Fruit fly (Drosophila melanogaster) whole organism, embryonic: Measurements from ENCODE around the gene wisp.

ENCODE experiments used
- Aef1 ChIP-seq: fragments of 200-800 bp; sonication (Bioruptor generic); IDR thresholded peaks from 3 replicates; pipeline ENCODE4 v1.3.6; 2022; ENCODE audit warnings: missing biosample characterization, missing genetic modification characterization
- Atf6 ChIP-seq: fragments of 200-800 bp; sonication (Bioruptor generic); IDR thresholded peaks from 2 replicates; pipeline ENCODE4 v1.3.6; 2022; ENCODE audit warnings: missing biosample characterization, missing genetic modification characterization
- B-H1 ChIP-seq: fragments of 200-800 bp; sonication (Bioruptor generic); IDR thresholded peaks from 3 replicates; pipeline ENCODE4 v1.3.6; 2022; ENCODE audit warnings: missing biosample characterization, missing genetic modification characterization
- Blimp-1 ChIP-seq: fragments of 200-800 bp; sonication (Bioruptor generic); optimal IDR thresholded peaks from 3 replicates; lab custom pipeline; 2018; ENCODE audit warnings: missing biosample characterization, missing genetic modification characterization, mild to moderate bottlenecking, moderate library complexity, missing genetic modification reagents
- CG1024 ChIP-seq: fragments of 200-800 bp; sonication (Bioruptor generic); IDR thresholded peaks from 2 replicates; pipeline ENCODE4 v1.3.6; 2022; ENCODE audit warnings: missing biosample characterization, missing genetic modification characterization
- CG10366 ChIP-seq: fragments of 200-800 bp; sonication (Bioruptor generic); IDR thresholded peaks from 2 replicates; pipeline ENCODE4 v1.3.6; 2022; ENCODE audit warnings: missing biosample characterization, missing genetic modification characterization
- CG10654 ChIP-seq: fragments of 200-800 bp; sonication (Bioruptor generic); optimal IDR thresholded peaks from 2 replicates; lab custom pipeline; 2016; ENCODE audit warnings: missing biosample characterization, missing genetic modification characterization
- CG11093 ChIP-seq: fragments of 200-800 bp; sonication (Bioruptor generic); IDR thresholded peaks from 3 replicates; pipeline ENCODE4 v1.3.6; 2022; ENCODE audit warnings: missing biosample characterization, missing genetic modification characterization
- CG11247 ChIP-seq: fragments of 200-800 bp; sonication (Bioruptor generic); IDR thresholded peaks from 2 replicates; pipeline ENCODE4 v1.3.6; 2022; ENCODE audit warnings: missing biosample characterization, missing genetic modification characterization
- CG11504 ChIP-seq: fragments of 200-800 bp; sonication (Bioruptor generic); optimal IDR thresholded peaks from 3 replicates; lab custom pipeline; 2019; ENCODE audit warnings: missing biosample characterization, mild to moderate bottlenecking, missing genetic modification characterization, moderate library complexity
- CG11695 ChIP-seq: fragments of 200-800 bp; sonication (Bioruptor generic); IDR thresholded peaks from 3 replicates; pipeline ENCODE4 v1.3.6; 2022; ENCODE audit warnings: missing biosample characterization, missing genetic modification characterization
- CG12299 ChIP-seq: fragments of 200-800 bp; sonication (Bioruptor generic); optimal IDR thresholded peaks from 2 replicates; lab custom pipeline; 2018; ENCODE audit warnings: missing biosample characterization, mild to moderate bottlenecking, missing genetic modification characterization
- CG1233 ChIP-seq: fragments of 200-800 bp; sonication (Bioruptor generic); optimal IDR thresholded peaks from 4 replicates; lab custom pipeline; 2018; ENCODE audit warnings: missing biosample characterization, mild to moderate bottlenecking, missing genetic modification characterization
- CG12769 ChIP-seq: fragments of 200-800 bp; sonication (Bioruptor generic); optimal IDR thresholded peaks from 2 replicates; lab custom pipeline; 2019; ENCODE audit warnings: missing biosample characterization, mild to moderate bottlenecking, missing genetic modification characterization, moderate library complexity
- CG13424 ChIP-seq: fragments of 200-800 bp; sonication (Bioruptor generic); optimal IDR thresholded peaks from 2 replicates; lab custom pipeline; 2019; ENCODE audit warnings: missing biosample characterization, mild to moderate bottlenecking, missing genetic modification characterization, moderate library complexity
- CG13775 ChIP-seq: fragments of 200-800 bp; sonication (Bioruptor generic); optimal IDR thresholded peaks from 3 replicates; lab custom pipeline; 2017; ENCODE audit warnings: missing biosample characterization, mild to moderate bottlenecking, missing genetic modification characterization
- CG13894 ChIP-seq: fragments of 200-800 bp; sonication (Bioruptor generic); optimal IDR thresholded peaks from 3 replicates; lab custom pipeline; 2018; ENCODE audit warnings: missing biosample characterization, mild to moderate bottlenecking, missing genetic modification characterization, moderate library complexity
- CG15514 ChIP-seq: fragments of 200-800 bp; sonication (Bioruptor generic); optimal IDR thresholded peaks from 3 replicates; lab custom pipeline; 2017; ENCODE audit warnings: missing biosample characterization, missing genetic modification characterization, mild to moderate bottlenecking, moderate library complexity, missing genetic modification reagents
- CG2199 ChIP-seq: fragments of 200-800 bp; sonication (Bioruptor generic); IDR thresholded peaks from 3 replicates; pipeline ENCODE4 v1.3.6; 2022; ENCODE audit warnings: missing biosample characterization, missing genetic modification characterization
- CG32532 ChIP-seq: fragments of 200-800 bp; sonication (Bioruptor generic); IDR thresholded peaks from 2 replicates; pipeline ENCODE4 v1.3.6; 2022; ENCODE audit warnings: missing biosample characterization, missing genetic modification characterization
- CG34376 ChIP-seq: fragments of 200-800 bp; sonication (Bioruptor generic); optimal IDR thresholded peaks from 2 replicates; lab custom pipeline; 2018; ENCODE audit warnings: missing biosample characterization, mild to moderate bottlenecking, missing genetic modification characterization
- CG3995 ChIP-seq: fragments of 200-800 bp; sonication (Bioruptor generic); optimal IDR thresholded peaks from 3 replicates; lab custom pipeline; 2016; ENCODE audit warnings: missing biosample characterization, missing genetic modification characterization
- CG4820 ChIP-seq: fragments of 200-800 bp; sonication (Bioruptor generic); optimal IDR thresholded peaks from 3 replicates; lab custom pipeline; 2016; ENCODE audit warnings: missing biosample characterization, missing genetic modification characterization
- CG6689 ChIP-seq: fragments of 200-800 bp; sonication (Bioruptor generic); IDR thresholded peaks from 2 replicates; pipeline ENCODE4 v1.3.6; 2022; ENCODE audit warnings: missing biosample characterization, missing genetic modification characterization
- CG7839 ChIP-seq: fragments of 200-800 bp; sonication (Bioruptor generic); optimal IDR thresholded peaks from 3 replicates; lab custom pipeline; 2018; ENCODE audit warnings: missing biosample characterization, mild to moderate bottlenecking, missing genetic modification characterization, moderate library complexity
- CG9932 ChIP-seq: fragments of 200-800 bp; sonication (Bioruptor generic); IDR thresholded peaks from 2 replicates; pipeline ENCODE4 v1.3.6; 2022; ENCODE audit warnings: missing biosample characterization, missing genetic modification characterization
- CoRest ChIP-seq: fragments of 200-800 bp; sonication (Bioruptor generic); optimal IDR thresholded peaks from 3 replicates; lab custom pipeline; 2018; ENCODE audit warnings: missing biosample characterization, mild to moderate bottlenecking, missing genetic modification characterization, moderate library complexity
- Fer1 ChIP-seq: fragments of 200-800 bp; sonication (Bioruptor generic); optimal IDR thresholded peaks from 2 replicates; lab custom pipeline; 2017; ENCODE audit warnings: missing biosample characterization, mild to moderate bottlenecking, missing genetic modification characterization
- H2.0 ChIP-seq: fragments of 200-800 bp; sonication (Bioruptor generic); IDR thresholded peaks from 2 replicates; pipeline ENCODE4 v1.3.6; 2022; ENCODE audit warnings: missing biosample characterization, missing genetic modification characterization
- Hand ChIP-seq: fragments of 200-800 bp; sonication (Bioruptor generic); optimal IDR thresholded peaks from 2 replicates; lab custom pipeline; 2017; ENCODE audit warnings: mild to moderate bottlenecking, missing biosample characterization, missing genetic modification reagents, missing genetic modification characterization
- Hr3 ChIP-seq: fragments of 200-800 bp; sonication (Bioruptor generic); optimal IDR thresholded peaks from 3 replicates; lab custom pipeline; 2016; ENCODE audit warnings: missing biosample characterization, missing genetic modification characterization
- Nf-YB ChIP-seq: fragments of 200-800 bp; sonication (Bioruptor generic); optimal IDR thresholded peaks from 3 replicates; lab custom pipeline; 2019; ENCODE audit warnings: missing biosample characterization, mild to moderate bottlenecking, missing genetic modification characterization, moderate library complexity
- Ptx1 ChIP-seq: fragments of 200-800 bp; sonication (Bioruptor generic); IDR thresholded peaks from 2 replicates; pipeline ENCODE4 v1.3.6; 2022; ENCODE audit warnings: missing biosample characterization, missing genetic modification characterization
- Rfx ChIP-seq: fragments of 200-800 bp; sonication (Bioruptor generic); IDR thresholded peaks from 2 replicates; pipeline ENCODE4 v1.3.6; 2022; ENCODE audit warnings: missing biosample characterization, missing genetic modification characterization
- Sox100B ChIP-seq: fragments of 200-800 bp; sonication (Bioruptor generic); optimal IDR thresholded peaks from 3 replicates; lab custom pipeline; 2018; ENCODE audit warnings: missing biosample characterization, mild to moderate bottlenecking, missing genetic modification characterization
- Sox102F ChIP-seq: fragments of 200-800 bp; sonication (Bioruptor generic); optimal IDR thresholded peaks from 2 replicates; lab custom pipeline; 2018; ENCODE audit warnings: missing biosample characterization, mild to moderate bottlenecking, missing genetic modification characterization, moderate library complexity
- Vsx1 ChIP-seq: fragments of 200-800 bp; sonication (Bioruptor generic); optimal IDR thresholded peaks from 2 replicates; lab custom pipeline; 2017; ENCODE audit warnings: missing biosample characterization, mild to moderate bottlenecking, missing genetic modification characterization, missing genetic modification reagents
- Xbp1 ChIP-seq: fragments of 200-800 bp; sonication (Bioruptor generic); optimal IDR thresholded peaks from 3 replicates; lab custom pipeline; 2016; ENCODE audit warnings: missing biosample characterization, mild to moderate bottlenecking, missing genetic modification characterization
- fd96Cb ChIP-seq: fragments of 200-800 bp; sonication (Bioruptor generic); optimal IDR thresholded peaks from 2 replicates; lab custom pipeline; 2018; ENCODE audit warnings: missing biosample characterization, mild to moderate bottlenecking, missing genetic modification characterization, moderate library complexity
- fu2 ChIP-seq: fragments of 200-800 bp; sonication (Bioruptor generic); optimal IDR thresholded peaks from 2 replicates; lab custom pipeline; 2016; ENCODE audit warnings: missing biosample characterization, missing genetic modification characterization
- gem ChIP-seq: fragments of 200-800 bp; sonication (Bioruptor generic); optimal IDR thresholded peaks from 2 replicates; lab custom pipeline; 2019; ENCODE audit warnings: missing biosample characterization, mild to moderate bottlenecking, missing genetic modification characterization, moderate library complexity
- lbe ChIP-seq: fragments of 200-800 bp; sonication (Bioruptor generic); optimal IDR thresholded peaks from 2 replicates; lab custom pipeline; 2016; ENCODE audit warnings: missing biosample characterization, mild to moderate bottlenecking, missing genetic modification characterization
- mirr ChIP-seq: fragments of 200-800 bp; sonication (Bioruptor generic); optimal IDR thresholded peaks from 3 replicates; lab custom pipeline; 2018; ENCODE audit warnings: missing biosample characterization, mild to moderate bottlenecking, missing genetic modification characterization
- nmo ChIP-seq: fragments of 200-800 bp; sonication (Bioruptor generic); optimal IDR thresholded peaks from 2 replicates; lab custom pipeline; 2018; ENCODE audit warnings: missing biosample characterization, mild to moderate bottlenecking, missing genetic modification characterization, moderate library complexity
- sd ChIP-seq: fragments of 200-800 bp; sonication (Bioruptor generic); optimal IDR thresholded peaks from 3 replicates; lab custom pipeline; 2018; ENCODE audit warnings: missing biosample characterization, mild to moderate bottlenecking, missing genetic modification characterization, moderate library complexity
- sqz ChIP-seq: fragments of 200-800 bp; sonication (Bioruptor generic); optimal IDR thresholded peaks from 3 replicates; lab custom pipeline; 2018; ENCODE audit warnings: missing biosample characterization, mild to moderate bottlenecking, missing genetic modification characterization
- unpg ChIP-seq: fragments of 200-800 bp; sonication (Bioruptor generic); optimal IDR thresholded peaks from 3 replicates; lab custom pipeline; 2018; ENCODE audit warnings: missing biosample characterization, mild to moderate bottlenecking, missing genetic modification characterization, moderate library complexity
- vvl ChIP-seq: fragments of 200-800 bp; sonication (Bioruptor generic); IDR thresholded peaks from 2 replicates; pipeline ENCODE4 v1.3.6; 2022; ENCODE audit warnings: missing biosample characterization, missing genetic modification characterization

The wisp gene

dm6 chrX:11848507-11849264, 45.1 kb upstream of the wisp start (continued):
- no peak for TF ChIP-seq CG34376 (GFP tag; lab: Kevin White, UChicago)
- peak; percentile 7 for TF ChIP-seq CG15514
- peak; percentile 37 for TF ChIP-seq CG9932 (GFP tag; lab: Robert Waterston, UW)
- TF ChIP-seq CG12299 (tag; lab: Kevin White, UChicago) = peak; percentile 13
- TF ChIP-seq gem (tag; lab: Kevin White, UChicago) = peak; percentile 71
- no peak for TF ChIP-seq CG4820 (GFP tag; lab: Kevin White, UChicago)
- 0 out of 3 replicates have a peak, but pooled peaks have one; percentile 19 for TF ChIP-seq CG11695 (GFP tag; lab: Robert Waterston, UW)
- TF ChIP-seq Ptx1 (GFP tag; lab: Robert Waterston, UW) = peak; percentile 57
- TF ChIP-seq Fer1 (GFP tag; lab: Kevin White, UChicago) = peak; percentile 42
- TF ChIP-seq sqz = peak; percentile 44
- TF ChIP-seq sd (tag; lab: Kevin White, UChicago) = peak; percentile 72
- 0 out of 3 replicates have a peak, but pooled peaks have one; percentile 13 for TF ChIP-seq CG11093 (GFP tag; lab: Robert Waterston, UW)
- TF ChIP-seq fu2 (GFP tag; lab: Kevin White, UChicago) = no peak
- peak; percentile 61 for TF ChIP-seq CG10366 (GFP tag; lab: Robert Waterston, UW)
- peak; percentile 13 for TF ChIP-seq CG10654
- TF ChIP-seq Vsx1 (GFP tag; lab: Kevin White, UChicago) = peak; percentile 36
- TF ChIP-seq Sox102F (GFP tag; lab: Kevin White, UChicago) = peak; percentile 79
- TF ChIP-seq CG1024 (GFP tag; lab: Robert Waterston, UW) = 0 out of 2 replicates have a peak, but pooled peaks have one; percentile 17
- TF ChIP-seq Rfx (GFP tag; lab: Robert Waterston, UW) = 0 out of 2 replicates have a peak, but pooled peaks have one; percentile 36
- TF ChIP-seq CG3995 (GFP tag; lab: Kevin White, UChicago) = no peak
- peak; percentile 60 for TF ChIP-seq CoRest (tag; lab: Kevin White, UChicago)
- TF ChIP-seq H2.0 = 0 out of 2 replicates have a peak, but pooled peaks have one; percentile 41
- peak; percentile 59 for TF ChIP-seq mirr (GFP tag; lab: Kevin White, UChicago)
- peak; percentile 47 for TF ChIP-seq CG13424 (tag; lab: Kevin White, UChicago)
- TF ChIP-seq Nf-YB (GFP tag; lab: Kevin White, UChicago) = peak; percentile 15
- TF ChIP-seq vvl (GFP tag; lab: Robert Waterston, UW) = peak; percentile 85
- peak; percentile 65 for TF ChIP-seq Blimp-1 (GFP tag; lab: Kevin White, UChicago)
- peak; percentile 6 for TF ChIP-seq Hr3 (GFP tag; lab: Kevin White, UChicago)
- peak; percentile 55 for TF ChIP-seq CG7839 (tag; lab: Kevin White, UChicago)
- TF ChIP-seq Atf6 (GFP tag; lab: Robert Waterston, UW) = 0 out of 2 replicates have a peak, but pooled peaks have one; percentile 43
- TF ChIP-seq Aef1 (GFP tag; lab: Robert Waterston, UW) = 0 out of 3 replicates have a peak, but pooled peaks have one; percentile 28
- peak; percentile 34 for TF ChIP-seq nmo
- TF ChIP-seq Xbp1 = peak; percentile 39
- TF ChIP-seq fd96Cb (tag; lab: Kevin White, UChicago) = peak; percentile 52
- peak; percentile 40 for TF ChIP-seq CG6689 (GFP tag; lab: Robert Waterston, UW)
- TF ChIP-seq B-H1 (GFP tag; lab: Robert Waterston, UW) = peak; percentile 21; the same call in 1 of the 3 replicates
- peak; percentile 62 for TF ChIP-seq unpg (GFP tag; lab: Kevin White, UChicago)
- peak; percentile 76 for TF ChIP-seq CG11504
- peak; percentile 16 for TF ChIP-seq CG1233 (GFP tag; lab: Kevin White, UChicago)
- no peak for TF ChIP-seq CG11247 (GFP tag; lab: Robert Waterston, UW)
- peak; percentile 51 for TF ChIP-seq Sox100B (GFP tag; lab: Kevin White, UChicago)
- no peak for TF ChIP-seq Hand (GFP tag; lab: Kevin White, UChicago)
- no peak for TF ChIP-seq CG13894 (tag; lab: Kevin White, UChicago)
- TF ChIP-seq CG12769 (tag; lab: Kevin White, UChicago) = peak; percentile 40
- TF ChIP-seq CG32532 (GFP tag; lab: Robert Waterston, UW) = 0 out of 2 replicates have a peak, but pooled peaks have one; percentile 8
- TF ChIP-seq CG13775 (GFP tag; lab: Kevin White, UChicago) = no peak
- 0 out of 3 replicates have a peak, but pooled peaks have one; percentile 19 for TF ChIP-seq CG2199 (GFP tag; lab: Robert Waterston, UW)
- TF ChIP-seq lbe (GFP tag; lab: Kevin White, UChicago) = no peak
